Fruit fly (Drosophila melanogaster) whole organism: ENCODE measurements around the gene Dus1.
A peak's percentile ranks its signal among the peaks of the same experiment; 100 is the strongest.

Experiments
- CG8478 ChIP-seq: fragments of >200 bp; optimal IDR thresholded peaks from 2 replicates; lab custom pipeline; 2018; ENCODE audit warnings: inconsistent platforms
- Dll ChIP-seq: fragments of >200 bp; optimal IDR thresholded peaks from 2 replicates; lab custom pipeline; 2017
- EcR ChIP-seq, 2 experiments: fragments of >200 bp; optimal IDR thresholded peaks; 2 replicates each; lab custom pipeline; 2017; ENCODE audit warnings: missing biosample characterization in 2 of 2, missing genetic modification characterization in 2 of 2, missing genetic modification reagents in 2 of 2
- pan ChIP-seq: fragments of >200 bp; optimal IDR thresholded peaks from 2 replicates; lab custom pipeline; 2017
- psq ChIP-seq: fragments of >200 bp; optimal IDR thresholded peaks from 2 replicates; lab custom pipeline; 2017
- usp ChIP-seq: fragments of >200 bp; optimal IDR thresholded peaks from 2 replicates; lab custom pipeline; 2017; ENCODE audit warnings: missing biosample characterization, missing genetic modification characterization, mixed read lengths

DNA sequence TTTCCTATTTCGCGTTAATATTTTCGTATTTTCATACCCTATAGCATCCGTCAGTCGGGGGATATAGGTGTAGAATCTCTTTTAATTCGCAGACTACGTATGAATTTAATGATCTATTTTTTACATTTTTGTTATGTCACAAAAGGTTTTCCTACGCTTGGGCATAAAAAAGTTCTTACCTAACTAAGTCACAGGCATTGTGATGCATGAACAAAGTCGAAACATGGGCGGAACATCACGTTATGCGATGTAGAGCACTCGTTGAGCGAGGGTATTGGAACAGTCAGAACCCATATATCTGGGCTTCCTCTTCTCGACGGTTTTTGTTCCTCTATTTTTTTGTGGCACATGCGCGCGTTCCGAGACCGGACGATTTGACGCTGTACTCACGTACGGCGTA lies 37.6 kb upstream of the Dus1 start:
- TF ChIP-seq EcR (GFP tag; optimal IDR thresholded peaks at IDR 0.05; lab: Kevin White, UChicago) (no peak), psq (lab: Kevin White, UChicago) (no peak), CG8478 (lab: Kevin White, UChicago) (no peak), Dll (lab: Kevin White, UChicago) (no peak), usp (GFP tag; lab: Kevin White, UChicago) (no peak), pan (lab: Kevin White, UChicago) (peak; percentile 73)
